Worm (Caenorhabditis elegans) whole organism, young adult: Measurements from ENCODE around the gene dos-2.

Experiments used
- B0336.3 ChIP-seq: fragments of 200-800 bp; sonication (Bioruptor generic); IDR thresholded peaks from 2 replicates; pipeline ENCODE4 v1.3.6; 2022; ENCODE audit warnings: missing genetic modification characterization, missing compliant biosample characterization
- D2030.7 ChIP-seq: fragments of 200-800 bp; sonication (Bioruptor generic); IDR thresholded peaks from 2 replicates; pipeline ENCODE4 v1.3.6; 2022; ENCODE audit warnings: missing genetic modification reagents, missing genetic modification characterization, missing compliant biosample characterization
- F10E7.11 ChIP-seq: sonication (generic microtip); optimal IDR thresholded peaks from 2 replicates; lab custom pipeline; 2017; ENCODE audit warnings: mild to moderate bottlenecking, missing genetic modification characterization, moderate library complexity, missing compliant biosample characterization
- F33H1.4 ChIP-seq: fragments of 200-800 bp; sonication (Bioruptor generic); IDR thresholded peaks from 2 replicates; pipeline ENCODE4 v1.3.6; 2022; ENCODE audit warnings: missing genetic modification reagents, missing genetic modification characterization, missing compliant biosample characterization
- F37B4.10 ChIP-seq: fragments of 200-800 bp; sonication (Bioruptor generic); IDR thresholded peaks from 2 replicates; pipeline ENCODE4 v1.3.6; 2022; ENCODE audit warnings: missing genetic modification characterization, missing compliant biosample characterization
- F49E8.2 ChIP-seq: sonication (generic microtip); optimal IDR thresholded peaks from 3 replicates; lab custom pipeline; 2017; ENCODE audit warnings: missing genetic modification characterization, mild to moderate bottlenecking, missing compliant biosample characterization, antibody characterized with exemption, moderate library complexity; ENCODE audit not compliant: insufficient read depth
- F57C9.4 ChIP-seq: sonication (generic microtip); optimal IDR thresholded peaks from 2 replicates; lab custom pipeline; 2017; ENCODE audit warnings: mild to moderate bottlenecking, missing genetic modification characterization, missing compliant biosample characterization
- K11D2.4 ChIP-seq: fragments of 200-800 bp; sonication (Bioruptor generic); IDR thresholded peaks from 2 replicates; pipeline ENCODE4 v1.3.6; 2022; ENCODE audit warnings: missing genetic modification reagents, missing genetic modification characterization, missing compliant biosample characterization
- Y79H2A.3 ChIP-seq: fragments of 200-800 bp; sonication (Bioruptor generic); conservative IDR thresholded peaks from 2 replicates; pipeline ENCODE4 v1.3.6; 2022; ENCODE audit warnings: missing genetic modification reagents, missing genetic modification characterization, missing compliant biosample characterization
- aptf-2 ChIP-seq: fragments of 200-800 bp; sonication (Bioruptor generic); conservative IDR thresholded peaks from 2 replicates; pipeline ENCODE4 v1.3.6; 2022; ENCODE audit warnings: missing genetic modification reagents, missing genetic modification characterization, missing compliant biosample characterization
- atf-7 ChIP-seq: sonication (generic microtip); optimal IDR thresholded peaks from 2 replicates; lab custom pipeline; 2017; ENCODE audit warnings: mild to moderate bottlenecking, missing genetic modification characterization, missing compliant biosample characterization
- ccch-3 ChIP-seq: fragments of 200-800 bp; sonication (Bioruptor generic); optimal IDR thresholded peaks from 2 replicates; lab custom pipeline; 2018; ENCODE audit warnings: mild to moderate bottlenecking, missing genetic modification characterization, missing compliant biosample characterization
- ceh-79 ChIP-seq: sonication (generic microtip); optimal IDR thresholded peaks from 2 replicates; lab custom pipeline; 2017; ENCODE audit warnings: mild to moderate bottlenecking, missing genetic modification characterization, missing compliant biosample characterization
- ceh-91 ChIP-seq: fragments of 200-800 bp; sonication (Bioruptor generic); IDR thresholded peaks from 2 replicates; pipeline ENCODE4 v1.3.6; 2022; ENCODE audit warnings: missing genetic modification reagents, missing genetic modification characterization, missing compliant biosample characterization
- dpl-1 ChIP-seq: fragments of 150-350 bp; optimal IDR thresholded peaks from 2 replicates; lab custom pipeline; 2014; ENCODE audit warnings: missing biosample characterization, missing genetic modification reagents, missing genetic modification characterization
- efl-1 ChIP-seq: fragments of 150-350 bp; optimal IDR thresholded peaks from 2 replicates; lab custom pipeline; 2014; ENCODE audit warnings: missing biosample characterization, missing genetic modification reagents, missing genetic modification characterization
- egl-18 ChIP-seq: fragments of 200-800 bp; sonication (Bioruptor generic); IDR thresholded peaks from 2 replicates; pipeline ENCODE4 v1.3.6; 2022; ENCODE audit warnings: missing genetic modification reagents, missing genetic modification characterization, missing compliant biosample characterization
- ets-4 ChIP-seq: fragments of 200-800 bp; sonication (Bioruptor generic); optimal IDR thresholded peaks from 2 replicates; lab custom pipeline; 2018; ENCODE audit warnings: mild to moderate bottlenecking, missing genetic modification characterization, missing compliant biosample characterization
- him-1 ChIP-seq: sonication (generic microtip); optimal IDR thresholded peaks from 2 replicates; lab custom pipeline; 2016; ENCODE audit warnings: missing genotype, missing genetic modification reagents, missing genetic modification characterization, missing compliant biosample characterization
- hrde-1 ChIP-seq: sonication (generic microtip); optimal IDR thresholded peaks from 2 replicates; lab custom pipeline; 2016; ENCODE audit warnings: missing genetic modification characterization, mild to moderate bottlenecking, missing compliant biosample characterization, moderate library complexity, missing genotype, missing genetic modification reagents, borderline replicate concordance
- hsf-1 ChIP-seq: fragments of 200-800 bp; sonication (Bioruptor generic); IDR thresholded peaks from 2 replicates; pipeline ENCODE4 v1.3.6; 2022; ENCODE audit warnings: missing genetic modification reagents, missing genetic modification characterization, missing compliant biosample characterization
- lin-26 ChIP-seq: fragments of 200-800 bp; sonication (Bioruptor generic); IDR thresholded peaks from 2 replicates; pipeline ENCODE4 v1.3.6; 2022; ENCODE audit warnings: missing genetic modification reagents, missing genetic modification characterization, missing compliant biosample characterization
- lsl-1 ChIP-seq: fragments of 200-800 bp; sonication (Bioruptor generic); optimal IDR thresholded peaks from 2 replicates; lab custom pipeline; 2018; ENCODE audit warnings: mild to moderate bottlenecking, missing genetic modification characterization, moderate library complexity, missing compliant biosample characterization
- lsy-27 ChIP-seq: sonication (generic microtip); optimal IDR thresholded peaks from 2 replicates; lab custom pipeline; 2017; ENCODE audit warnings: missing genetic modification characterization, mild to moderate bottlenecking, missing compliant biosample characterization, antibody characterized with exemption, missing genotype, borderline replicate concordance; ENCODE audit not compliant: insufficient read depth
- madf-6 ChIP-seq: fragments of 200-800 bp; sonication (Bioruptor generic); IDR thresholded peaks from 2 replicates; pipeline ENCODE4 v1.3.6; 2022; ENCODE audit warnings: missing genetic modification reagents, missing genetic modification characterization, missing compliant biosample characterization
- madf-8 ChIP-seq: fragments of 200-800 bp; sonication (Bioruptor generic); conservative IDR thresholded peaks from 2 replicates; pipeline ENCODE4 v1.3.6; 2022; ENCODE audit warnings: missing genetic modification reagents, missing genetic modification characterization, missing compliant biosample characterization
- nhr-120 ChIP-seq: fragments of 200-800 bp; sonication (Bioruptor generic); IDR thresholded peaks from 2 replicates; pipeline ENCODE4 v1.3.6; 2022; ENCODE audit warnings: missing genetic modification characterization, missing compliant biosample characterization
- nhr-27 ChIP-seq: fragments of 200-800 bp; sonication (Bioruptor generic); optimal IDR thresholded peaks from 2 replicates; lab custom pipeline; 2018; ENCODE audit warnings: mild to moderate bottlenecking, missing genetic modification characterization, moderate library complexity, missing compliant biosample characterization
- rpc-1 ChIP-seq, 2 experiments: fragments of 150-350 bp in 1 of 2; sonication (generic microtip) in 1 of 2; optimal IDR thresholded peaks; 2 replicates each; lab custom pipeline; 2014 to 2018; ENCODE audit warnings: missing biosample characterization in 1 of 2, missing genetic modification characterization in 1 of 2, missing genetic modification reagents in 1 of 2, missing genotype in 1 of 2
- sdz-38 ChIP-seq: sonication (generic microtip); optimal IDR thresholded peaks from 2 replicates; lab custom pipeline; 2016; ENCODE audit warnings: missing genotype, missing genetic modification characterization, missing compliant biosample characterization
- sea-2 ChIP-seq: fragments of 200-800 bp; sonication (Bioruptor generic); IDR thresholded peaks from 2 replicates; pipeline ENCODE4 v1.3.6; 2022; ENCODE audit warnings: missing genetic modification characterization, missing compliant biosample characterization
- snpc-1.3 ChIP-seq: sonication (generic microtip); optimal IDR thresholded peaks from 2 replicates; lab custom pipeline; 2017; ENCODE audit warnings: missing genetic modification characterization, mild to moderate bottlenecking, missing compliant biosample characterization, antibody characterized with exemption, moderate library complexity, missing genotype, missing genetic modification reagents; ENCODE audit not compliant: insufficient read depth
- snpc-3.4 ChIP-seq: sonication (generic microtip); optimal IDR thresholded peaks from 2 replicates; lab custom pipeline; 2017; ENCODE audit warnings: missing genetic modification characterization, mild to moderate bottlenecking, missing compliant biosample characterization, antibody characterized with exemption, moderate library complexity, missing genotype, missing genetic modification reagents
- tbp1 ChIP-seq: fragments of 200-800 bp; sonication (Bioruptor generic); optimal IDR thresholded peaks from 2 replicates; lab custom pipeline; 2018; ENCODE audit warnings: mild to moderate bottlenecking, missing genetic modification characterization, missing compliant biosample characterization
- unc-62 ChIP-seq: fragments of 150-350 bp; optimal IDR thresholded peaks from 2 replicates; lab custom pipeline; 2014; ENCODE audit warnings: missing biosample characterization, missing genetic modification reagents, missing genetic modification characterization
- xnd-1 ChIP-seq: sonication (generic microtip); optimal IDR thresholded peaks from 2 replicates; lab custom pipeline; 2016; ENCODE audit warnings: missing genotype, missing genetic modification reagents, missing genetic modification characterization, missing compliant biosample characterization
- zfh-2 ChIP-seq: fragments of 200-800 bp; sonication (Bioruptor generic); conservative IDR thresholded peaks from 2 replicates; pipeline ENCODE4 v1.3.6; 2022; ENCODE audit warnings: missing genetic modification reagents, missing genetic modification characterization, missing compliant biosample characterization
- ztf-22 ChIP-seq: fragments of 200-800 bp; sonication (Bioruptor generic); optimal IDR thresholded peaks from 2 replicates; lab custom pipeline; 2018; ENCODE audit warnings: mild to moderate bottlenecking, missing genetic modification characterization, moderate library complexity, missing compliant biosample characterization
- ztf-25 ChIP-seq: fragments of 200-800 bp; sonication (Bioruptor generic); IDR thresholded peaks from 2 replicates; pipeline ENCODE4 v1.3.6; 2022; ENCODE audit warnings: missing genetic modification reagents, missing genetic modification characterization, missing compliant biosample characterization

Gene dos-2

ce11 chrII:3935990-3936389 is 40.1 kb upstream of the dos-2 start:
- TF ChIP-seq K11D2.4 (no peak), hsf-1 (GFP tag; lab: Robert Waterston, UW) (peak; percentile 69; the same call in 1 of the 2 replicates), hrde-1 (tag; lab: Kevin White, UChicago) (peak; percentile 33), atf-7 (no peak), rpc-1 (optimal IDR thresholded peaks at IDR 0.05; lab: Kevin White, UChicago) (no peak), rpc-1 (tag; optimal IDR thresholded peaks at IDR 0.05; lab: Kevin White, UChicago) (no peak), unc-62 (GFP tag; lab: Kevin White, UChicago) (no peak), efl-1 (GFP tag; lab: Kevin White, UChicago) (peak; percentile 82), ztf-25 (no peak), snpc-3.4 (peak; percentile 31), him-1 (peak; percentile 26), Y79H2A.3 (GFP tag; lab: Robert Waterston, UW) (no peak), lsl-1 (peak; percentile 46), xnd-1 (peak; percentile 62), D2030.7 (GFP tag; lab: Robert Waterston, UW) (peak; percentile 49), dpl-1 (peak; percentile 33), ets-4 (GFP tag; lab: Kevin White, UChicago) (no peak), madf-8 (peak; percentile 82), madf-6 (GFP tag; lab: Robert Waterston, UW) (peak; percentile 77), ceh-91 (peak; percentile 67; the same call in 1 of the 2 replicates), F33H1.4 (GFP tag; lab: Robert Waterston, UW) (peak; percentile 62)
- TF ChIP-seq, all 124 proteins: peak for 13

- no peak for TF ChIP-seq aptf-2 (GFP tag; lab: Robert Waterston, UW)
- no peak for TF ChIP-seq egl-18 (GFP tag; lab: Robert Waterston, UW)
- no peak for TF ChIP-seq sea-2 (GFP tag; lab: Robert Waterston, UW)
- no peak for TF ChIP-seq F33H1.4 (GFP tag; lab: Robert Waterston, UW)
- TF ChIP-seq ccch-3 (GFP tag; lab: Kevin White, UChicago): no peak
- no peak for TF ChIP-seq F37B4.10 (GFP tag; lab: Robert Waterston, UW)
- no peak for TF ChIP-seq ceh-79 (tag; lab: Kevin White, UChicago)
- TF ChIP-seq F49E8.2 (tag; lab: Kevin White, UChicago): no peak
- TF ChIP-seq snpc-1.3 (tag; lab: Kevin White, UChicago): no peak
- TF ChIP-seq nhr-27: no peak
- TF ChIP-seq xnd-1: no peak
- no peak for TF ChIP-seq unc-62 (GFP tag; lab: Kevin White, UChicago)
- TF ChIP-seq F57C9.4 (tag; lab: Kevin White, UChicago): no peak
Measured at ce11 chrII:3947404-3947803, 28.6 kb upstream of the dos-2 start.

ce11 chrII:3948507-3948906 is 27.5 kb upstream of the dos-2 start:
- TF ChIP-seq ztf-22 (no peak), sea-2 (GFP tag; lab: Robert Waterston, UW) (no peak), sdz-38 (tag; lab: Kevin White, UChicago) (no peak), nhr-120 (GFP tag; lab: Robert Waterston, UW) (no peak), zfh-2 (GFP tag; lab: Robert Waterston, UW) (no peak), lin-26 (no peak), tbp1 (GFP tag; lab: Kevin White, UChicago) (no peak), B0336.3 (no peak), F10E7.11 (no peak), atf-7 (no peak), lsy-27 (tag; lab: Kevin White, UChicago) (no peak)
